Fruit fly (Drosophila melanogaster) whole organism, adult: ENCODE data around the gene CG31266.

Experiments used
- CG11617 ChIP-seq: fragments of 200-800 bp; sonication (Bioruptor generic); optimal IDR thresholded peaks from 2 replicates; lab custom pipeline; 2017; ENCODE audit warnings: mild to moderate bottlenecking, missing biosample characterization, missing genetic modification reagents, missing genetic modification characterization
- CG12768 ChIP-seq: fragments of 200-800 bp; sonication (Bioruptor generic); optimal IDR thresholded peaks from 2 replicates; lab custom pipeline; 2017; ENCODE audit warnings: missing biosample characterization, missing genetic modification characterization, mild to moderate bottlenecking, moderate library complexity, missing genetic modification reagents
- CG1620 ChIP-seq: fragments of 200-800 bp; sonication (Bioruptor generic); optimal IDR thresholded peaks from 2 replicates; lab custom pipeline; 2016; ENCODE audit warnings: missing biosample characterization, missing genetic modification characterization
- CG33017 ChIP-seq: fragments of 200-800 bp; sonication (Bioruptor generic); optimal IDR thresholded peaks from 2 replicates; lab custom pipeline; 2018; ENCODE audit warnings: missing biosample characterization, mild to moderate bottlenecking, missing genetic modification characterization, moderate library complexity
- CG5204 ChIP-seq: fragments of 200-800 bp; sonication (Bioruptor generic); optimal IDR thresholded peaks from 2 replicates; lab custom pipeline; 2016; ENCODE audit warnings: missing biosample characterization, missing genetic modification characterization
- Crg-1 ChIP-seq: fragments of 200-800 bp; sonication (Bioruptor generic); optimal IDR thresholded peaks from 2 replicates; lab custom pipeline; 2016; ENCODE audit warnings: missing biosample characterization, missing genetic modification characterization
- cic ChIP-seq: fragments of 200-800 bp; sonication (Bioruptor generic); optimal IDR thresholded peaks from 2 replicates; lab custom pipeline; 2017; ENCODE audit warnings: missing biosample characterization, mild to moderate bottlenecking, missing genetic modification characterization, moderate library complexity
- cnc ChIP-seq, 2 experiments: fragments of >200 bp; optimal IDR thresholded peaks; 2 replicates each; lab custom pipeline; 2017
- kay ChIP-seq: fragments of 200-800 bp; sonication (Bioruptor generic); peaks from one replicate; lab custom pipeline; 2016; ENCODE audit warnings: missing biosample characterization, missing genetic modification characterization, borderline replicate concordance
- ovo ChIP-seq: fragments of 200-800 bp; sonication (Bioruptor generic); optimal IDR thresholded peaks from 2 replicates; lab custom pipeline; 2016; ENCODE audit warnings: missing biosample characterization, missing genetic modification characterization
- tj ChIP-seq: fragments of 200-800 bp; sonication (Bioruptor generic); optimal IDR thresholded peaks from 3 replicates; lab custom pipeline; 2017; ENCODE audit warnings: missing biosample characterization, mild to moderate bottlenecking, missing genetic modification characterization, moderate library complexity

- TF ChIP-seq CG12768 (no peak), CG5204 (GFP tag; lab: Kevin White, UChicago) (no peak), cic (no peak), Crg-1 (no peak), CG1620 (GFP tag; lab: Kevin White, UChicago) (no peak), cnc (optimal IDR thresholded peaks at IDR 0.05; lab: Kevin White, UChicago) (no peak), CG33017 (no peak), tj (GFP tag; lab: Kevin White, UChicago) (no peak), ovo (GFP tag; lab: Kevin White, UChicago) (no peak), CG11617 (GFP tag; lab: Kevin White, UChicago) (no peak), kay (GFP tag; lab: Kevin White, UChicago) (no peak)
These were observed 11.2 kb upstream of the CG31266 start, which contains the start of gene CG42779 for dm6 chr3R:17121277-17121676.
